Fruit fly (Drosophila melanogaster) whole organism, embryonic: ENCODE measurements around the gene Tango2.
A peak's percentile ranks its signal among the peaks of the same experiment; 100 is the strongest.

Source experiments
- B-H2 ChIP-seq: fragments of 200-800 bp; sonication (Bioruptor generic); optimal IDR thresholded peaks from 2 replicates; lab custom pipeline; 2018; ENCODE audit warnings: missing biosample characterization, mild to moderate bottlenecking, missing genetic modification characterization
- CG12744 ChIP-seq: fragments of 200-800 bp; sonication (Bioruptor generic); optimal IDR thresholded peaks from 2 replicates; lab custom pipeline; 2016; ENCODE audit warnings: missing biosample characterization, missing genetic modification characterization
- CG14050 ChIP-seq: fragments of 200-800 bp; sonication (Bioruptor generic); IDR thresholded peaks from 3 replicates; pipeline ENCODE4 v1.3.6; 2022; ENCODE audit warnings: missing biosample characterization, missing genetic modification characterization
- CG14667 ChIP-seq: fragments of 200-800 bp; sonication (Bioruptor generic); IDR thresholded peaks from 2 replicates; pipeline ENCODE4 v1.3.6; 2022; ENCODE audit warnings: missing biosample characterization, missing genetic modification characterization
- CG15514 ChIP-seq: fragments of 200-800 bp; sonication (Bioruptor generic); optimal IDR thresholded peaks from 3 replicates; lab custom pipeline; 2017; ENCODE audit warnings: missing biosample characterization, missing genetic modification characterization, mild to moderate bottlenecking, moderate library complexity, missing genetic modification reagents
- CG17612 ChIP-seq: fragments of 200-800 bp; sonication (Bioruptor generic); IDR thresholded peaks from 2 replicates; pipeline ENCODE4 v1.3.6; 2022; ENCODE audit warnings: missing biosample characterization, missing genetic modification characterization
- CG18011 ChIP-seq: fragments of 200-800 bp; sonication (Bioruptor generic); optimal IDR thresholded peaks from 2 replicates; lab custom pipeline; 2017; ENCODE audit warnings: missing biosample characterization, missing genetic modification characterization, mild to moderate bottlenecking, moderate library complexity, missing genotype
- CG18599 ChIP-seq: fragments of 200-800 bp; sonication (Bioruptor generic); optimal IDR thresholded peaks from 3 replicates; lab custom pipeline; 2017; ENCODE audit warnings: missing biosample characterization, missing genetic modification characterization, mild to moderate bottlenecking, moderate library complexity, missing genetic modification reagents
- CG2712 ChIP-seq: fragments of 200-800 bp; optimal IDR thresholded peaks from 3 replicates; lab custom pipeline; 2019; ENCODE audit warnings: missing biosample characterization, mild to moderate bottlenecking, missing genetic modification characterization, moderate library complexity
- CG31388 ChIP-seq: fragments of 200-800 bp; sonication (Bioruptor generic); optimal IDR thresholded peaks from 2 replicates; lab custom pipeline; 2016; ENCODE audit warnings: missing biosample characterization, missing genetic modification characterization
- CG32767 ChIP-seq: fragments of 200-800 bp; sonication (Bioruptor generic); IDR thresholded peaks from 2 replicates; pipeline ENCODE4 v1.3.6; 2022; ENCODE audit warnings: missing biosample characterization, missing genetic modification characterization
- CG34422 ChIP-seq: fragments of 200-800 bp; sonication (Bioruptor generic); IDR thresholded peaks from 3 replicates; pipeline ENCODE4 v1.3.6; 2022; ENCODE audit warnings: missing biosample characterization, missing genetic modification characterization
- CG43689 ChIP-seq: fragments of 200-800 bp; sonication (Bioruptor generic); IDR thresholded peaks from 2 replicates; pipeline ENCODE4 v1.3.6; 2022; ENCODE audit warnings: missing biosample characterization, missing genetic modification characterization
- CG4854 ChIP-seq: fragments of 200-800 bp; sonication (Bioruptor generic); optimal IDR thresholded peaks from 2 replicates; lab custom pipeline; 2016; ENCODE audit warnings: missing biosample characterization, missing genetic modification characterization, inconsistent platforms
- CG6683 ChIP-seq: fragments of 200-800 bp; sonication (Bioruptor generic); optimal IDR thresholded peaks from 2 replicates; lab custom pipeline; 2017; ENCODE audit warnings: missing biosample characterization, mild to moderate bottlenecking, missing genetic modification characterization, missing genetic modification reagents
- CG6689 ChIP-seq: fragments of 200-800 bp; sonication (Bioruptor generic); IDR thresholded peaks from 2 replicates; pipeline ENCODE4 v1.3.6; 2022; ENCODE audit warnings: missing biosample characterization, missing genetic modification characterization
- CkIIα-i1 ChIP-seq: fragments of 200-800 bp; sonication (Bioruptor generic); IDR thresholded peaks from 2 replicates; pipeline ENCODE4 v1.3.6; 2022; ENCODE audit warnings: missing biosample characterization, missing genetic modification characterization
- Dfd ChIP-seq, 2 experiments: fragments of >200 bp; optimal IDR thresholded peaks; 2 replicates each; lab custom pipeline; 2017; ENCODE audit warnings: missing biosample characterization in 2 of 2, missing genetic modification characterization in 2 of 2
- Dp ChIP-seq: fragments of 200-800 bp; sonication (Bioruptor generic); optimal IDR thresholded peaks from 2 replicates; lab custom pipeline; 2018; ENCODE audit warnings: missing biosample characterization, mild to moderate bottlenecking, missing genetic modification characterization, moderate library complexity
- Gsc ChIP-seq: fragments of 200-800 bp; sonication (Bioruptor generic); IDR thresholded peaks from 2 replicates; pipeline ENCODE4 v1.3.6; 2022; ENCODE audit warnings: missing biosample characterization, missing genetic modification characterization
- Hand ChIP-seq: fragments of 200-800 bp; sonication (Bioruptor generic); optimal IDR thresholded peaks from 2 replicates; lab custom pipeline; 2017; ENCODE audit warnings: mild to moderate bottlenecking, missing biosample characterization, missing genetic modification reagents, missing genetic modification characterization
- Hr3 ChIP-seq: fragments of 200-800 bp; sonication (Bioruptor generic); optimal IDR thresholded peaks from 3 replicates; lab custom pipeline; 2016; ENCODE audit warnings: missing biosample characterization, missing genetic modification characterization
- Mrtf ChIP-seq: fragments of 200-800 bp; sonication (Bioruptor generic); IDR thresholded peaks from 3 replicates; pipeline ENCODE4 v1.3.6; 2022; ENCODE audit warnings: missing biosample characterization, missing genetic modification characterization
- NK7.1 ChIP-seq: fragments of 200-800 bp; sonication (Bioruptor generic); optimal IDR thresholded peaks from 3 replicates; lab custom pipeline; 2016; ENCODE audit warnings: missing biosample characterization, missing genetic modification characterization
- Nf-YC ChIP-seq: fragments of 200-800 bp; optimal IDR thresholded peaks from 3 replicates; lab custom pipeline; 2019; ENCODE audit warnings: missing biosample characterization, mild to moderate bottlenecking, missing genetic modification characterization, moderate library complexity
- PHDP ChIP-seq: fragments of 200-800 bp; sonication (Bioruptor generic); optimal IDR thresholded peaks from 3 replicates; lab custom pipeline; 2018; ENCODE audit warnings: missing biosample characterization, mild to moderate bottlenecking, missing genetic modification characterization, moderate library complexity
- Pdp1 ChIP-seq, 2 experiments: fragments of 200-800 bp; sonication (Bioruptor generic); optimal IDR thresholded peaks; 3 replicates each; lab custom pipeline; 2016; ENCODE audit warnings: missing biosample characterization in 2 of 2, missing genetic modification characterization in 2 of 2, mild to moderate bottlenecking in 1 of 2, moderate library complexity in 1 of 2
- Sin3A ChIP-seq: fragments of >200 bp; optimal IDR thresholded peaks from 2 replicates; lab custom pipeline; 2018
- YL-1 ChIP-seq: fragments of 200-800 bp; sonication (Bioruptor generic); optimal IDR thresholded peaks from 3 replicates; lab custom pipeline; 2017; ENCODE audit warnings: missing biosample characterization, mild to moderate bottlenecking, missing genetic modification characterization
- abd-A ChIP-seq: fragments of 200-800 bp; sonication (Bioruptor generic); optimal IDR thresholded peaks from 3 replicates; lab custom pipeline; 2019; ENCODE audit warnings: missing biosample characterization, mild to moderate bottlenecking, missing genetic modification characterization, moderate library complexity
- btn ChIP-seq: fragments of 200-800 bp; sonication (Bioruptor generic); optimal IDR thresholded peaks from 2 replicates; lab custom pipeline; 2016; ENCODE audit warnings: missing biosample characterization, missing genetic modification characterization
- caup ChIP-seq: fragments of 200-800 bp; sonication (Bioruptor generic); optimal IDR thresholded peaks from 3 replicates; lab custom pipeline; 2017; ENCODE audit warnings: missing biosample characterization, mild to moderate bottlenecking, missing genetic modification characterization, moderate library complexity; ENCODE audit not compliant: severe bottlenecking
- crc ChIP-seq: fragments of 200-800 bp; sonication (Bioruptor generic); optimal IDR thresholded peaks from 2 replicates; lab custom pipeline; 2016; ENCODE audit warnings: missing biosample characterization, missing genetic modification characterization
- fu2 ChIP-seq: fragments of 200-800 bp; sonication (Bioruptor generic); optimal IDR thresholded peaks from 2 replicates; lab custom pipeline; 2016; ENCODE audit warnings: missing biosample characterization, missing genetic modification characterization
- gfzf ChIP-seq: fragments of 200-800 bp; sonication (Bioruptor generic); optimal IDR thresholded peaks from 2 replicates; lab custom pipeline; 2016; ENCODE audit warnings: missing biosample characterization, mild to moderate bottlenecking, missing genetic modification characterization, moderate library complexity
- gt ChIP-seq: fragments of 200-800 bp; sonication (Bioruptor generic); IDR thresholded peaks from 2 replicates; pipeline ENCODE4 v1.3.6; 2022; ENCODE audit warnings: missing biosample characterization, missing genetic modification characterization
- hb ChIP-seq: fragments of 200-800 bp; sonication (Bioruptor generic); IDR thresholded peaks from 3 replicates; pipeline ENCODE4 v1.3.6; 2022; ENCODE audit warnings: missing biosample characterization, missing genetic modification characterization; ENCODE audit not compliant: partially characterized antibody
- her ChIP-seq: fragments of 200-800 bp; sonication (Bioruptor generic); optimal IDR thresholded peaks from 2 replicates; lab custom pipeline; 2016; ENCODE audit warnings: missing biosample characterization, missing genetic modification characterization
- jigr1 ChIP-seq: fragments of 200-800 bp; sonication (Bioruptor generic); IDR thresholded peaks from 3 replicates; pipeline ENCODE4 v1.3.6; 2022; ENCODE audit warnings: missing biosample characterization, missing genetic modification characterization
- knrl ChIP-seq: fragments of 200-800 bp; sonication (Bioruptor generic); IDR thresholded peaks from 3 replicates; pipeline ENCODE4 v1.3.6; 2022; ENCODE audit warnings: missing biosample characterization, missing genetic modification characterization; ENCODE audit not compliant: partially characterized antibody
- mld ChIP-seq: fragments of 200-800 bp; sonication (Bioruptor generic); IDR thresholded peaks from 3 replicates; pipeline ENCODE4 v1.3.6; 2022; ENCODE audit warnings: missing biosample characterization, missing genetic modification characterization; ENCODE audit not compliant: partially characterized antibody
- odd ChIP-seq: fragments of 200-800 bp; sonication (Bioruptor generic); optimal IDR thresholded peaks from 2 replicates; lab custom pipeline; 2017; ENCODE audit warnings: missing biosample characterization, mild to moderate bottlenecking, missing genetic modification characterization
- pan ChIP-seq, 4 experiments: fragments of >200 bp in 3 of 4; fragments of 200-800 bp in 1 of 4; sonication (Bioruptor generic) in 1 of 4; optimal IDR thresholded peaks in 3 of 4; IDR thresholded peaks in 1 of 4; 2 replicates each; pipeline versions ENCODE4 v1.3.6 to Lab custom; 2017 to 2022; ENCODE audit warnings: missing biosample characterization in 2 of 4, missing genetic modification characterization in 2 of 4, mixed read lengths in 1 of 4
- pzg ChIP-seq: fragments of 200-800 bp; sonication (Bioruptor generic); optimal IDR thresholded peaks from 3 replicates; lab custom pipeline; 2018; ENCODE audit warnings: missing biosample characterization, mild to moderate bottlenecking, missing genetic modification characterization, moderate library complexity
- salm ChIP-seq: fragments of 200-800 bp; sonication (Bioruptor generic); optimal IDR thresholded peaks from 2 replicates; lab custom pipeline; 2018; ENCODE audit warnings: missing biosample characterization, mild to moderate bottlenecking, missing genetic modification characterization
- scrt ChIP-seq: fragments of 200-800 bp; sonication (Bioruptor generic); optimal IDR thresholded peaks from 2 replicates; lab custom pipeline; 2018; ENCODE audit warnings: missing biosample characterization, mild to moderate bottlenecking, missing genetic modification characterization, moderate library complexity
- sd ChIP-seq: fragments of 200-800 bp; sonication (Bioruptor generic); optimal IDR thresholded peaks from 3 replicates; lab custom pipeline; 2018; ENCODE audit warnings: missing biosample characterization, mild to moderate bottlenecking, missing genetic modification characterization, moderate library complexity
- seq ChIP-seq: fragments of 200-800 bp; sonication (Bioruptor generic); IDR thresholded peaks from 2 replicates; pipeline ENCODE4 v1.3.6; 2022; ENCODE audit warnings: missing biosample characterization, missing genetic modification characterization
- tup ChIP-seq: fragments of 200-800 bp; sonication (Bioruptor generic); optimal IDR thresholded peaks from 2 replicates; lab custom pipeline; 2016; ENCODE audit warnings: missing biosample characterization, mild to moderate bottlenecking, missing genetic modification characterization, moderate library complexity
- zen ChIP-seq: fragments of 200-800 bp; sonication (Bioruptor generic); optimal IDR thresholded peaks from 3 replicates; lab custom pipeline; 2018; ENCODE audit warnings: missing biosample characterization, mild to moderate bottlenecking, missing genetic modification characterization, moderate library complexity

Gene Tango2

DNA sequence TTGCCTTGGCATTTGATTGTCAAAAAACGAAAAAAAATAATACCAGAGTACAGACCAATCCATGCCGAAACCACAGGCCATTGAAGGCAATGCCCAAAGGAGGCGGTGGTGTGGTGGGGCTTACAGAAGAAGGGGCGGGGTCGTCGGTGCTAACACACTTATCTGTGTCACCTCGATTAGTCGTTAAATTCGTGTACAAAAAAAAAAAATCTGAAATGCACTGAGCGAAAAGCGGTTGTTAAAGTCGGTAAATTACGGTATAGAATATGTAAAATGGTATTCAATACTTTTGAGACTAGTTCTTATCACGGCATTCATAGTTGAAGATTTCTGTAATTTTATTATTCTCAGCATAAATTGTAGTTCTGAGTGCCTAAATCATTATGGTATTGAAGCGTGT lies 27.2 kb downstream of the Tango2 start (continued):
- TF ChIP-seq PHDP (tag; lab: Kevin White, UChicago) = peak; percentile 45
- no peak for TF ChIP-seq tup (GFP tag; lab: Kevin White, UChicago)
- TF ChIP-seq B-H2 (GFP tag; lab: Kevin White, UChicago) = no peak
- TF ChIP-seq fu2 (GFP tag; lab: Kevin White, UChicago) = no peak
- peak; percentile 28 for TF ChIP-seq CG15514 (GFP tag; lab: Kevin White, UChicago)
- peak; percentile 60 for TF ChIP-seq CG18599
- TF ChIP-seq mld (GFP tag; lab: Robert Waterston, UW) = no peak
- 0 out of 2 replicates have a peak, but pooled peaks have one; percentile 13 for TF ChIP-seq CG43689 (GFP tag; lab: Robert Waterston, UW)
- TF ChIP-seq her (GFP tag; lab: Kevin White, UChicago) = peak; percentile 19
- peak; percentile 26 to 61 for TF ChIP-seq Pdp1 (GFP tag; optimal IDR thresholded peaks at IDR 0.05; lab: Kevin White, UChicago)
- no peak for TF ChIP-seq Mrtf (GFP tag; lab: Robert Waterston, UW)
- no peak for TF ChIP-seq Nf-YC (tag; lab: Kevin White, UChicago)
- no peak for TF ChIP-seq CG4854
- no peak for TF ChIP-seq knrl (GFP tag; lab: Robert Waterston, UW)
- TF ChIP-seq seq (GFP tag; lab: Robert Waterston, UW) = no peak
- TF ChIP-seq btn (GFP tag; lab: Kevin White, UChicago) = no peak
- TF ChIP-seq gt (GFP tag; lab: Robert Waterston, UW) = no peak
- no peak for TF ChIP-seq pzg (GFP tag; lab: Kevin White, UChicago)
- TF ChIP-seq Dfd (GFP tag; optimal IDR thresholded peaks at IDR 0.05; lab: Kevin White, UChicago) = no peak
- TF ChIP-seq CG18011 (GFP tag; lab: Kevin White, UChicago) = no peak
- no peak for TF ChIP-seq hb (GFP tag; lab: Robert Waterston, UW)
- TF ChIP-seq salm (tag; lab: Kevin White, UChicago) = no peak
- peak; percentile 44 for TF ChIP-seq caup (GFP tag; lab: Kevin White, UChicago)
- peak; percentile 75 for TF ChIP-seq CG34422
- TF ChIP-seq NK7.1 (GFP tag; lab: Kevin White, UChicago) = peak; percentile 52
- no peak for TF ChIP-seq gfzf
- TF ChIP-seq zen = peak; percentile 26
- peak; percentile 59 for TF ChIP-seq CG2712
- TF ChIP-seq CG12744 (GFP tag; lab: Kevin White, UChicago) = no peak
- no peak for TF ChIP-seq CG17612 (GFP tag; lab: Robert Waterston, UW)
- no peak for TF ChIP-seq pan (optimal IDR thresholded peaks at IDR 0.05; lab: Kevin White, UChicago)
- TF ChIP-seq pan (GFP tag; optimal IDR thresholded peaks at IDR 0.05 in 1 of 2, IDR thresholded peaks at IDR 0.05 in 1 of 2) = peak in 1 of 2 experiments; percentile 83
- TF ChIP-seq YL-1 = no peak
- no peak for TF ChIP-seq CG31388 (GFP tag; lab: Kevin White, UChicago)
- no peak for TF ChIP-seq crc
- no peak for TF ChIP-seq scrt (GFP tag; lab: Kevin White, UChicago)
- peak; percentile 71 for TF ChIP-seq CG6689 (GFP tag; lab: Robert Waterston, UW)
- peak; percentile 51; the same call in 1 of the 3 replicates for TF ChIP-seq jigr1 (GFP tag; lab: Robert Waterston, UW)
- TF ChIP-seq CkIIα-i1 = no peak
- peak; percentile 35 for TF ChIP-seq Hr3 (GFP tag; lab: Kevin White, UChicago)
- 0 out of 2 replicates have a peak, but pooled peaks have one; percentile 16 for TF ChIP-seq CG32767 (GFP tag; lab: Robert Waterston, UW)
- no peak for TF ChIP-seq Dp (GFP tag; lab: Kevin White, UChicago)
- TF ChIP-seq Gsc = no peak
- no peak for TF ChIP-seq sd (tag; lab: Kevin White, UChicago)
- TF ChIP-seq odd = no peak
- no peak; the same call in 2 of the 3 replicates for TF ChIP-seq CG14050 (GFP tag; lab: Robert Waterston, UW)
- TF ChIP-seq CG6683 (GFP tag; lab: Kevin White, UChicago) = no peak
- no peak for TF ChIP-seq abd-A (tag; lab: Kevin White, UChicago)
- TF ChIP-seq Sin3A (lab: Kevin White, UChicago) = no peak
- peak; percentile 53 for TF ChIP-seq CG14667 (GFP tag; lab: Robert Waterston, UW)
- no peak for TF ChIP-seq Hand (GFP tag; lab: Kevin White, UChicago)
